Fruit fly (Drosophila melanogaster): ENCODE measurements around the gene GstD4.

dm6 chr3R:12406235-12407196 lies 32.6 kb downstream of the GstD4 start, which contains the start of gene CG5167:
- no peak for TF ChIP-seq CG4318 (GFP tag; optimal IDR thresholded peaks at IDR 0.05)
- TF ChIP-seq CG34406 (GFP tag; optimal IDR thresholded peaks at IDR 0.05) = peak; percentile 36
- TF ChIP-seq Gug (GFP tag; IDR thresholded peaks at IDR 0.05) = no peak; the same call in 1 of the 2 replicates
